Worm (Caenorhabditis elegans): Measurements from ENCODE around the gene vep-2.
A peak's percentile ranks its signal among the peaks of the same experiment; 100 is the strongest.

Gene vep-2

ce11 chrX:3610442-3610841, 17.7 kb upstream of the vep-2 start:
- no peak for TF ChIP-seq cey-2 (tag; optimal IDR thresholded peaks at IDR 0.05; ENCODE audit: borderline replicate concordance, insufficient read depth)
- TF ChIP-seq aha-1 (tag): peak; percentile 62
- TF ChIP-seq nhr-6 (tag; optimal IDR thresholded peaks at IDR 0.05): no peak
- peak in 1 of 2 experiments; percentile 76 for TF ChIP-seq unc-62 (GFP tag; optimal IDR thresholded peaks at IDR 0.05 in 1 of 2)
- TF ChIP-seq unc-62 (tag; optimal IDR thresholded peaks at IDR 0.05): no peak

DNA sequence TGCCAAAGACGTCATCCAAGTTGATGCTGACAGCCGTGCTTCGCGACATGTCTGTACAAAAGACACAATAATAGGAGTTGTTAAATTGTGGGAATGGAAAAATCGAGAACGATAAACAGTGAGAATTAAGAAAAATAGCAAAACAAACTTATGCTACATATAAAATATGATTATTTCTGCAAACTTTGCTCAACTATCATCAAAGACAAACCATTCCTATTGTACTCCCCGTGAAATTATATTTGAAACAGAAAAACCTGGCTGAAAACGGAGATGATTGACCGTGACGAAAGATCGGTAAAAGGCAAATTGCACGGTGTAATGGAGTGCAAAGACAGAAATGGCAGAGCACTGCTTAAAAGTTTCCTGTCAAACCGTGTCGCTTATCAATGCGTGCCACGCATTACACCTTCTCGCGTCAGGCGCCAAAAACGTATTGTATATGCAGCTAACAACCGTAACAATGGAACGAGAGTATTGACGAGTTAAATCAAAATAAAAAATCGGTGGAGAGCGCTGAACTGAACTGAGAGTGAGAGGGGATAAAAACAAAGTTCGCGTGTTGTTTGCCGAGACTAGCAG, 17.0 kb upstream of the vep-2 start, which contains the start of gene C18B2.5:
Gene C18B2.5 (minus strand): TSS at position 51 of the 582 bp plus-strand sequence.
- TF ChIP-seq unc-130 (GFP tag; optimal IDR thresholded peaks at IDR 0.05): no peak
- no peak for TF ChIP-seq T20F7.1 (GFP tag; optimal IDR thresholded peaks at IDR 0.05)
- TF ChIP-seq fos-1 (tag; optimal IDR thresholded peaks at IDR 0.05): no peak
- TF ChIP-seq lim-7 (GFP tag; IDR thresholded peaks at IDR 0.05): no peak
- no peak for TF ChIP-seq Y48G9A.11 (GFP tag; IDR thresholded peaks at IDR 0.05)
- TF ChIP-seq lsy-2 (tag; optimal IDR thresholded peaks at IDR 0.05): no peak
- TF ChIP-seq zip-11 (GFP tag; IDR thresholded peaks at IDR 0.05): no peak
- TF ChIP-seq snpc-4 (tag; optimal IDR thresholded peaks at IDR 0.05): no peak
- no peak for TF ChIP-seq ceh-62 (tag; optimal IDR thresholded peaks at IDR 0.05)
- peak; percentile 65 for TF ChIP-seq hlh-30 (tag; optimal IDR thresholded peaks at IDR 0.05; ENCODE audit: insufficient read depth)
- no peak for TF ChIP-seq F44E2.7 (GFP tag; IDR thresholded peaks at IDR 0.05)
- TF ChIP-seq hif-1 (tag; optimal IDR thresholded peaks at IDR 0.05): no peak
- TF ChIP-seq spr-3 (GFP tag; optimal IDR thresholded peaks at IDR 0.05): no peak
- TF ChIP-seq tra-1 (GFP tag; IDR thresholded peaks at IDR 0.05): no peak
- TF ChIP-seq zfp-2 (tag; optimal IDR thresholded peaks at IDR 0.05): no peak
- no peak for TF ChIP-seq ztf-7 (tag; optimal IDR thresholded peaks at IDR 0.05)
- no peak for TF ChIP-seq madf-9 (GFP tag; conservative IDR thresholded peaks at IDR 0.05)
- no peak for TF ChIP-seq ceh-44 (GFP tag; IDR thresholded peaks at IDR 0.05)
- TF ChIP-seq unc-39 (tag; optimal IDR thresholded peaks at IDR 0.05): no peak
- no peak for TF ChIP-seq zip-2 (tag; optimal IDR thresholded peaks at IDR 0.05)
- no peak for TF ChIP-seq ztf-11 (tag; optimal IDR thresholded peaks at IDR 0.05)
- no peak for TF ChIP-seq daf-19 (GFP tag; conservative IDR thresholded peaks at IDR 0.05)
- TF ChIP-seq Y105C5A.15 (GFP tag; IDR thresholded peaks at IDR 0.05): no peak
- TF ChIP-seq aly-2 (tag; optimal IDR thresholded peaks at IDR 0.05): no peak
- no peak for TF ChIP-seq ceh-20 (GFP tag; IDR thresholded peaks at IDR 0.05)
- no peak for TF ChIP-seq skn-1 (tag; optimal IDR thresholded peaks at IDR 0.05)
- no peak for TF ChIP-seq gei-8 (GFP tag; optimal IDR thresholded peaks at IDR 0.05)
- TF ChIP-seq ama-1 (optimal IDR thresholded peaks at IDR 0.05): no peak
- no peak for TF ChIP-seq F37D6.2 (tag; optimal IDR thresholded peaks at IDR 0.05)
- no peak for TF ChIP-seq daf-16 (GFP tag; optimal IDR thresholded peaks at IDR 0.05)
- TF ChIP-seq daf-16 (tag; optimal IDR thresholded peaks at IDR 0.05): peak; percentile 47
- no peak for TF ChIP-seq daf-12 (tag; optimal IDR thresholded peaks at IDR 0.05)
- TF ChIP-seq ZK337.2 (GFP tag; IDR thresholded peaks at IDR 0.05): no peak
- TF ChIP-seq mes-2 (tag; optimal IDR thresholded peaks at IDR 0.05; ENCODE audit: poor library complexity, severe bottlenecking): no peak
- no peak for TF ChIP-seq nhr-6 (tag; optimal IDR thresholded peaks at IDR 0.05)
- no peak for TF ChIP-seq ceh-28 (tag; optimal IDR thresholded peaks at IDR 0.05)
- TF ChIP-seq nhr-77 (tag; optimal IDR thresholded peaks at IDR 0.05): peak; percentile 64
- TF ChIP-seq F10B5.3 (tag; optimal IDR thresholded peaks at IDR 0.05): no peak
- TF ChIP-seq nhr-237 (tag; optimal IDR thresholded peaks at IDR 0.05): no peak
- TF ChIP-seq aha-1 (tag): no peak
- TF ChIP-seq fkh-10 (GFP tag; optimal IDR thresholded peaks at IDR 0.05): no peak
- TF ChIP-seq rbr-2 (tag; optimal IDR thresholded peaks at IDR 0.05): no peak
- no peak for TF ChIP-seq lin-39 (tag; optimal IDR thresholded peaks at IDR 0.05)
- peak; percentile 66 for TF ChIP-seq hlh-11 (tag; optimal IDR thresholded peaks at IDR 0.05)
- no peak for TF ChIP-seq sdz-12 (GFP tag; optimal IDR thresholded peaks at IDR 0.05)
- TF ChIP-seq nhr-42 (GFP tag; IDR thresholded peaks at IDR 0.05): no peak
- peak; percentile 33 for TF ChIP-seq dve-1 (tag; optimal IDR thresholded peaks at IDR 0.05; ENCODE audit: insufficient read depth)
- no peak for TF ChIP-seq lin-38 (GFP tag; IDR thresholded peaks at IDR 0.05)
